Worm (Caenorhabditis elegans): ENCODE results near the gene F22B5.4.

DNA sequence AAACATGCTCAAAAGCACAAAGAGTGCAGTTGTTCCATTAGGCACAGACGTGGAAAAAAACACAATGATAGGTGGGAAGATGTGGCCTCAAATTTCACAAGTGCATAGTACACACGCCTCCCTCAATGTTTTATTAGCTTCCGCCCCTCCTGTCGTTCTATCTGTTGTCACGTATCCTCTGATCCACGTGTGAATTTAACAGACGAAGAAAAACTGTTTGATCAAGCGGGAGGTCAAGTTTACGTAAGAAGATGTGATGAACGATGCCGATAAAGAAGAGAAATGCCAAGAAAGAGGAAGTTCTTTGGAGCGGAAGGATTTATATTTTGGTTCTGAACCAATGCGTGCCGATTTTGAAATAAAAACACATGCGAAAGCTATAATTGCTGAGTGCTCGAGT is 1.2 kb downstream of the F22B5.4 start:
- TF ChIP-seq unc-62 (GFP tag; optimal IDR thresholded peaks at IDR 0.05) = no peak
- TF ChIP-seq nhr-28 (tag; optimal IDR thresholded peaks at IDR 0.05) = no peak
- no peak for TF ChIP-seq snpc-4 (tag; optimal IDR thresholded peaks at IDR 0.05)
- TF ChIP-seq M03D4.4 (tag; optimal IDR thresholded peaks at IDR 0.05) = no peak
- no peak for TF ChIP-seq ces-1 (GFP tag; optimal IDR thresholded peaks at IDR 0.05)
- TF ChIP-seq hlh-1 (tag; optimal IDR thresholded peaks at IDR 0.05) = no peak
- no peak for TF ChIP-seq elt-1 (tag; optimal IDR thresholded peaks at IDR 0.05; ENCODE audit: borderline replicate concordance, insufficient read depth)
- TF ChIP-seq nhr-12 (tag; optimal IDR thresholded peaks at IDR 0.05) = no peak
- no peak for TF ChIP-seq elt-3 (tag; optimal IDR thresholded peaks at IDR 0.05)
- no peak for TF ChIP-seq mls-2 (tag; optimal IDR thresholded peaks at IDR 0.05)

Measured in whole organism, mixed stage, embryonic.